Fruit fly (Drosophila melanogaster): ENCODE results near the gene CG1789.

The CG1789 gene

dm6 chrX:8747627-8748026 lies 27.3 kb downstream of the CG1789 start (continued):
- TF ChIP-seq Drgx (GFP tag; IDR thresholded peaks at IDR 0.05) (0 out of 2 replicates have a peak, but pooled peaks have one; percentile 17), CG2712 (tag; optimal IDR thresholded peaks at IDR 0.05) (peak; percentile 36), gcm2 (GFP tag; optimal IDR thresholded peaks at IDR 0.05) (no peak), sens-2 (GFP tag; IDR thresholded peaks at IDR 0.05) (no peak), Pdp1 (GFP tag; optimal IDR thresholded peaks at IDR 0.05) (no peak), Hand (GFP tag; optimal IDR thresholded peaks at IDR 0.05) (no peak), Meics (GFP tag; optimal IDR thresholded peaks at IDR 0.05) (no peak), grau (tag; optimal IDR thresholded peaks at IDR 0.05) (peak; percentile 13), GATAe (GFP tag; conservative IDR thresholded peaks at IDR 0.05) (no peak), HHEX (GFP tag; optimal IDR thresholded peaks at IDR 0.05) (no peak), row (GFP tag; IDR thresholded peaks at IDR 0.05) (0 out of 3 replicates have a peak, but pooled peaks have one; percentile 16), Hsf (GFP tag; optimal IDR thresholded peaks at IDR 0.05) (no peak), CG17612 (GFP tag; IDR thresholded peaks at IDR 0.05) (no peak), CG1233 (GFP tag; optimal IDR thresholded peaks at IDR 0.05) (no peak), NFAT (GFP tag; IDR thresholded peaks at IDR 0.05) (no peak), bsh (GFP tag; optimal IDR thresholded peaks at IDR 0.05) (peak in 1 of 2 experiments; percentile 38), gem (tag; optimal IDR thresholded peaks at IDR 0.05) (peak; percentile 47), NC2β (GFP tag; optimal IDR thresholded peaks at IDR 0.05) (no peak), ato (GFP tag; IDR thresholded peaks at IDR 0.05; ENCODE audit: partially characterized antibody) (no peak), unpg (GFP tag; optimal IDR thresholded peaks at IDR 0.05) (no peak), chif (GFP tag; optimal IDR thresholded peaks at IDR 0.05) (no peak), Fer2 (tag; optimal IDR thresholded peaks at IDR 0.05) (no peak), gsb-n (tag; optimal IDR thresholded peaks at IDR 0.05) (no peak), CG4854 (GFP tag; optimal IDR thresholded peaks at IDR 0.05) (no peak), Vsx1 (GFP tag; optimal IDR thresholded peaks at IDR 0.05) (no peak), lola (GFP tag; optimal IDR thresholded peaks at IDR 0.05) (peak in 1 of 3 experiments; percentile 4), CG3847 (GFP tag; IDR thresholded peaks at IDR 0.05) (no peak), pita (GFP tag; optimal IDR thresholded peaks at IDR 0.05) (no peak), CG31388 (GFP tag; optimal IDR thresholded peaks at IDR 0.05) (no peak), vvl (GFP tag; IDR thresholded peaks at IDR 0.05) (no peak), CG11085 (GFP tag; IDR thresholded peaks at IDR 0.05) (no peak), CG12236 (GFP tag; optimal IDR thresholded peaks at IDR 0.05) (no peak), CG6765 (GFP tag; optimal IDR thresholded peaks at IDR 0.05) (no peak), pho (GFP tag; optimal IDR thresholded peaks at IDR 0.05) (no peak), CrebB (tag; optimal IDR thresholded peaks at IDR 0.05) (no peak), phol (tag; optimal IDR thresholded peaks at IDR 0.05) (peak; percentile 15), CG3838 (GFP tag; optimal IDR thresholded peaks at IDR 0.05) (no peak), cg (GFP tag; optimal IDR thresholded peaks at IDR 0.05) (no peak), bbx (GFP tag; IDR thresholded peaks at IDR 0.05; ENCODE audit: partially characterized antibody) (no peak), CG14014 (GFP tag; IDR thresholded peaks at IDR 0.05) (no peak), CG30403 (GFP tag; optimal IDR thresholded peaks at IDR 0.05) (no peak), dati (GFP tag; IDR thresholded peaks at IDR 0.05) (no peak), sna (GFP tag; IDR thresholded peaks at IDR 0.05; ENCODE audit: partially characterized antibody) (no peak), fd102C (GFP tag; optimal IDR thresholded peaks at IDR 0.05) (no peak), twi (tag; optimal IDR thresholded peaks at IDR 0.05) (no peak), Poxn (GFP tag; IDR thresholded peaks at IDR 0.05) (no peak), CG10543 (GFP tag; optimal IDR thresholded peaks at IDR 0.05) (no peak), CG6272 (GFP tag; IDR thresholded peaks at IDR 0.05) (no peak), HmgZ (tag; optimal IDR thresholded peaks at IDR 0.05) (no peak), fru (optimal IDR thresholded peaks at IDR 0.05) (no peak), Dfd (GFP tag; optimal IDR thresholded peaks at IDR 0.05) (no peak)

Data from whole organism, embryonic.